Worm (Caenorhabditis elegans): Measurements from ENCODE around the gene Y75B8A.10.

DNA sequence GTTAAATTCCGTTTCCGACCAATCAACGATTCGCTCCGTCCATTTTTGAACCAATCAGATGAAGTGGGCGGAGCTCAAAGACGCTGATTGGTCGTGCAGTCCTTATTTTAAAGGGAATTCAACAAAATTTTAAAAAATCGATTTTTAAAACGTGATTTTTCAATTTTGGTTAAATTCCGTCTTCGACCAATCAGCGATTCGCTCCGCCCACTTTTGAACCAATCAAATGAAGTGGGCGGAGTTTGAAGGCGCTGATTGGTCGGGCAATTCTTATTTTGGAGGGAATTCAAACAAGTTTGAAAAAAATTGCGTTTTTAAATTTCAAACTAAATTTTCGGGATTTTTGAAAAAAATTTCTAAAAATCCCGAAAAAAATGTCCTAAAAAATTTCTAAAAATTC lies 29.3 kb downstream of the Y75B8A.10 start:
- TF ChIP-seq pha-4 (tag; optimal IDR thresholded peaks at IDR 0.05) (no peak), repo-1 (tag; optimal IDR thresholded peaks at IDR 0.05) (no peak), zim-3 (tag; optimal IDR thresholded peaks at IDR 0.05) (no peak), chd-7 (tag; optimal IDR thresholded peaks at IDR 0.05) (no peak), die-1 (tag; optimal IDR thresholded peaks at IDR 0.05) (no peak), attf-5 (GFP tag; optimal IDR thresholded peaks at IDR 0.05) (no peak), dpl-1 (GFP tag; optimal IDR thresholded peaks at IDR 0.05) (no peak), let-607 (tag; optimal IDR thresholded peaks at IDR 0.05) (no peak), ama-1 (optimal IDR thresholded peaks at IDR 0.05) (no peak), ama-1 (GFP tag; optimal IDR thresholded peaks at IDR 0.05) (no peak), efl-1 (GFP tag; optimal IDR thresholded peaks at IDR 0.05) (no peak), hrde-1 (tag; optimal IDR thresholded peaks at IDR 0.05; ENCODE audit: borderline replicate concordance) (no peak), unc-130 (GFP tag; optimal IDR thresholded peaks at IDR 0.05) (no peak), unc-62 (GFP tag; optimal IDR thresholded peaks at IDR 0.05) (no peak), gei-17 (GFP tag; optimal IDR thresholded peaks at IDR 0.05) (no peak)
